Fruit fly (Drosophila melanogaster): ENCODE results near the gene Prosbeta4.

Prosbeta4 gene

DNA sequence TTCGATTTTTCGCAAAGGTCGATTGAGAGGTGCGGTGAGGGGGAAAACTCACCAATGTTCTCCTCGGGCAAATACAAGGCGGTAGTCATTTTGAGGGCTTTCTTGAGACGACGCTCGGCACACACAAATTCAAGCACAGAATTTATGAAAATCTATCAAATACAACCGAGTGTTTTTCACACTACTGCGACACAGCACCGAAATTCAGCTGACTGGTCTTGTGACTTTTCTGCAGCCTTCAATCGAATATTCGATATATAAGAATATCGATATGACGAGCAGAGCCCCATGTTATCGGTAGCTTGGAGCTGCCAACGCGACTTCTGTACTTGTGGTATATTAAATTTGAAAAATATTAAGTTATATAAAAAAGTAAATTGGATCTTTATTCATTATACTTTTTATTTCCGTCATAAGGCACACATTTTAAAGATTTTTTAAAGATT, 4.3 kb downstream of the Prosbeta4 start, which contains the start of gene VhaSFD:
VhaSFD (minus strand) TSS at position 249 of the 446 bp plus-strand sequence.
- peak; percentile 26 for TF ChIP-seq Snoo (tag; optimal IDR thresholded peaks at IDR 0.05)
- peak; percentile 6 for TF ChIP-seq gl (tag; optimal IDR thresholded peaks at IDR 0.05)
- TF ChIP-seq D1 (tag; optimal IDR thresholded peaks at IDR 0.05) = no peak
- TF ChIP-seq CG8301 (tag; optimal IDR thresholded peaks at IDR 0.05) = no peak
- no peak for TF ChIP-seq CG34367 (tag; optimal IDR thresholded peaks at IDR 0.05)
- TF ChIP-seq fd96Ca (GFP tag; IDR thresholded peaks at IDR 0.05) = no peak
- TF ChIP-seq rn (GFP tag; IDR thresholded peaks at IDR 0.05) = no peak
- 0 out of 3 replicates have a peak, but pooled peaks have one; percentile 33 for TF ChIP-seq CG4496 (GFP tag; IDR thresholded peaks at IDR 0.05)
- TF ChIP-seq CG15710 (tag; optimal IDR thresholded peaks at IDR 0.05) = no peak
- TF ChIP-seq Ets98B (GFP tag; IDR thresholded peaks at IDR 0.05) = no peak
- TF ChIP-seq Pif1A (GFP tag; optimal IDR thresholded peaks at IDR 0.05) = no peak
- no peak for TF ChIP-seq CG13204 (GFP tag; optimal IDR thresholded peaks at IDR 0.05)
- no peak for TF ChIP-seq CG9948 (tag; optimal IDR thresholded peaks at IDR 0.05)
- TF ChIP-seq CG10348 (GFP tag; IDR thresholded peaks at IDR 0.05) = no peak
- TF ChIP-seq CG14655 (GFP tag; optimal IDR thresholded peaks at IDR 0.05) = no peak
- TF ChIP-seq CG12605 (GFP tag; IDR thresholded peaks at IDR 0.05) = no peak
- TF ChIP-seq Pif1B (GFP tag; optimal IDR thresholded peaks at IDR 0.05) = no peak
- no peak for TF ChIP-seq CG17806 (tag; optimal IDR thresholded peaks at IDR 0.05)
- TF ChIP-seq CG8159 (tag; optimal IDR thresholded peaks at IDR 0.05) = no peak
- 0 out of 2 replicates have a peak, but pooled peaks have one; percentile 38 for TF ChIP-seq CG32121 (GFP tag; IDR thresholded peaks at IDR 0.05)
- TF ChIP-seq EcR (GFP tag; optimal IDR thresholded peaks at IDR 0.05) = no peak

DNA sequence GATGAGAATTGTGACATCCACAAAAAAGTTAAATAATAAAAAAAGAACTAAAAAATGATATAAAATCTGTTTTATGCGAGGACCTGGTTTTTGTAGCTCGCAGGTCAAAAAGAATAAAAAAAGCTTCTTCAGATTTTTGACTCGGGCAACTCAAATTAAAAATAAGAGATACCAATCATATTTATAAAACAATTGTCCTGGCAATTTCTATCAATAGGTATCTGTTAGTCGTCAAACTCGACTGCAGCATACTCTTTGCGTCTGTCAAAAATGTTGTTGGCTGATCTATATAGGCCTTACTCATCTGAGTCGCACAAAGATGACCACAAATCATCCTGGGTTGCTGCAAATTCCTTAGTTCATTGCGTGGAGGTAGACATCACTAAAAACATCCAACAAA, 9.3 kb downstream of the Prosbeta4 start:
- no peak for TF ChIP-seq CG14655 (GFP tag; optimal IDR thresholded peaks at IDR 0.05)
- TF ChIP-seq rn (GFP tag; IDR thresholded peaks at IDR 0.05) = no peak
- TF ChIP-seq gl (tag; optimal IDR thresholded peaks at IDR 0.05) = no peak
- TF ChIP-seq CG9948 (tag; optimal IDR thresholded peaks at IDR 0.05) = no peak

DNA sequence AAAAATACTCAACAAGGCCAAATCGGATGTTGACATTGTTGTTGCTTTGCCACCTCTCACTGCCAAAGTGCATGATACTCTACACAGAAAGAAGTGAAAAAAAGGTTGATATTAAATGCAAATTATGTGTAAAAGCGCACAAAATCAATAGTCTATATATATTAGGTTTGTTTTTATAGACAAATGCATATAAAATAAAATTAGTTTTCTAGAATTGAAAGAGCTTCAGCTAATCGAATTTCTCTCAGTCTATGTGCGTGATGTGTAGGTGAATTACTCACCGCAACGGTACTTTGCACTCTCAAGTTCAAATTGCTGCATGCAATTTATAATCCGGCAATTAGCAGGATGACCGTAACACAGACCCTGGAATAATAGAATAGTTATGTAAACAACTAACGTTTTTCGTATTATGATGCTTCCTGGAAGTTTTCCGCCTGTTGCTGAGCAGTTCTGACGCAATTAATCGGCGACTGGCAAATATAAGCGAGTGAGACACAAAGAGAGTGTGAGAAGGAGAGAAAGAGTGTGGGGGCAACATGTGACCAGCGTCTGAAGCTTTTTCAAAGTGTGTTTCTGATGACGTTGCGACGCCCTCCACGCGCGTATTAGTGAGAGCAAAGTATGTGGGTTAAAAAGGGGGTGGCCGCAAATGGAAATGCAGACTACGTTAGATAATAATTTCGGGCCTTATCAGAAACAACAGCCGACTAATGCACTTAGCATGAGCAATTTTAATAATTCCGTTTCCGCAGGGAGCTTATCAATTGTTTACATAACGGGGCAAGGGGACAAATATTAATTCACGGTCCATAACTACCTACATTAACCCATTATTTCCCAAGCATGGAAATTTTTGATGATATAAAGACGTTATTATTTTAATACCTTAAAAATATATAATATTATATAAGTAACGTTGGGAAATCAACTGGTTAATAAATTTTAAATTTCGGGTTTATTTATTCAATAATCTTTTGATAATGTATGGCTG, 10.9 kb downstream of the Prosbeta4 start:
- TF ChIP-seq CG10348 (GFP tag; IDR thresholded peaks at IDR 0.05) (peak; percentile 79), Pif1B (GFP tag; optimal IDR thresholded peaks at IDR 0.05) (peak; percentile 93), CG14655 (GFP tag; optimal IDR thresholded peaks at IDR 0.05) (peak; percentile 94), EcR (GFP tag; optimal IDR thresholded peaks at IDR 0.05) (peak; percentile 84), CG13204 (GFP tag; optimal IDR thresholded peaks at IDR 0.05) (no peak), CG12605 (GFP tag; IDR thresholded peaks at IDR 0.05) (peak; percentile 92), D1 (tag; optimal IDR thresholded peaks at IDR 0.05) (peak; percentile 69), CG8301 (tag; optimal IDR thresholded peaks at IDR 0.05) (peak; percentile 93), CG9948 (tag; optimal IDR thresholded peaks at IDR 0.05) (peak; percentile 94), Pif1A (GFP tag; optimal IDR thresholded peaks at IDR 0.05) (peak; percentile 96), gl (tag; optimal IDR thresholded peaks at IDR 0.05) (peak; percentile 83), rn (GFP tag; IDR thresholded peaks at IDR 0.05) (peak; percentile 94), CG17806 (tag; optimal IDR thresholded peaks at IDR 0.05) (peak; percentile 96), CG32121 (GFP tag; IDR thresholded peaks at IDR 0.05) (peak; percentile 97), CG8159 (tag; optimal IDR thresholded peaks at IDR 0.05) (peak; percentile 96), CG34367 (tag; optimal IDR thresholded peaks at IDR 0.05) (peak; percentile 89), Snoo (tag; optimal IDR thresholded peaks at IDR 0.05) (peak; percentile 87), CG4496 (GFP tag; IDR thresholded peaks at IDR 0.05) (peak; percentile 98), fd96Ca (GFP tag; IDR thresholded peaks at IDR 0.05) (peak; percentile 84), CG15710 (tag; optimal IDR thresholded peaks at IDR 0.05) (peak; percentile 90), Ets98B (GFP tag; IDR thresholded peaks at IDR 0.05) (peak; percentile 96)

DNA sequence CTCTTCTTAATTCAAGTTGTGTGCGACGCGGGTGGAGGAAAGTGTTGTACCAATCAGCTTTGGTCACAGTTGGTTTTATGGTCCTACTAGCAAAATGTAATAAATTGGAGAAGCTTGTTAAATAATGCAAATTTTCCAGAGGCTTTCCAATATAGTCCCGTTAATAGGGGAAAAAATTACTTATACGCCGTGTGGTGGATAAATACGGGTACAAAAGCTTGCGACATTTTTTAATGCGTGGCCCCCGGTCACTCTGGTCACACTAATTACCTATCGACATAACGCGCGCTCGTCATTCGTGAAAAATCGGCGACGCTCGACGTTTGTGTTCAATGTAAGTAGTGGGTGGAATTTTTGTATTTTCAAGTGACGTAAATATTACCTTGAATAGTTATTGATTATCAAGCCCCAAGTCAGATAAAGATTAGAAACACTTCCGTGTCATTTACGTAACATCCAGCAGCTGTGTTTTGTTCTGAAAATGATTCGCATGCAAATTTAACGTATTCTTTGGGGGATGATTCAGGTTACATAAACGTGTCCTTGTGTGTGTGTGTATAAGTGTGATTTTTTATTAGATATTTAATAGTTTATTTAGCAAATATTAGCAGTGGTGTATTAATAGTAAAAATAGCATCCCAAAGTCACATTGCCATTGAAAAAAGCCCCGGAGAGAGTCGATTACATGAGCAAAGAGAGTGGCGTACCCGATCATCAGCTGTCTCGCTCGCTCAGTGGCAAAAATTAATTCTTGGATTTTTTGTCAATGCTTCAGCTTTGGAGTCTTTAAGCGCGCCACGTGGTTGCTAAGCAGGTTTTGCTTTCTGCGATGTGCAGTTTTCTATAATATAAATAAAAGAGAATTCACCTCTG, 12.1 kb downstream of the Prosbeta4 start, which contains the start of gene Cyt-c-p:
Cyt-c-p (plus strand) TSS at position 290 of the 873 bp plus-strand sequence.
- TF ChIP-seq rn (GFP tag; IDR thresholded peaks at IDR 0.05) (no peak), CG12605 (GFP tag; IDR thresholded peaks at IDR 0.05) (no peak), CG8159 (tag; optimal IDR thresholded peaks at IDR 0.05) (no peak), CG17806 (tag; optimal IDR thresholded peaks at IDR 0.05) (no peak), CG15710 (tag; optimal IDR thresholded peaks at IDR 0.05) (no peak), CG9948 (tag; optimal IDR thresholded peaks at IDR 0.05) (no peak), gl (tag; optimal IDR thresholded peaks at IDR 0.05) (no peak), CG4496 (GFP tag; IDR thresholded peaks at IDR 0.05) (no peak)

All from whole organism, pupa.